Worm (Caenorhabditis elegans): ENCODE results near the gene del-5.

del-5 gene

ce11 chrX:11012337-11012736 lies 4.4 kb upstream of the del-5 start, which contains the start of gene F58A3.3:
F58A3.3 (plus strand) TSS chrX:11012637.
- TF ChIP-seq hmg-1.2 (GFP tag; IDR thresholded peaks at IDR 0.05) (no peak), madf-3 (GFP tag; IDR thresholded peaks at IDR 0.05) (no peak), unc-62 (GFP tag; optimal IDR thresholded peaks at IDR 0.05) (no peak), K12H6.12 (tag; optimal IDR thresholded peaks at IDR 0.05) (no peak), egrh-3 (GFP tag; IDR thresholded peaks at IDR 0.05) (no peak), bed-1 (GFP tag; IDR thresholded peaks at IDR 0.05) (no peak), gei-17 (GFP tag; optimal IDR thresholded peaks at IDR 0.05) (no peak)

DNA sequence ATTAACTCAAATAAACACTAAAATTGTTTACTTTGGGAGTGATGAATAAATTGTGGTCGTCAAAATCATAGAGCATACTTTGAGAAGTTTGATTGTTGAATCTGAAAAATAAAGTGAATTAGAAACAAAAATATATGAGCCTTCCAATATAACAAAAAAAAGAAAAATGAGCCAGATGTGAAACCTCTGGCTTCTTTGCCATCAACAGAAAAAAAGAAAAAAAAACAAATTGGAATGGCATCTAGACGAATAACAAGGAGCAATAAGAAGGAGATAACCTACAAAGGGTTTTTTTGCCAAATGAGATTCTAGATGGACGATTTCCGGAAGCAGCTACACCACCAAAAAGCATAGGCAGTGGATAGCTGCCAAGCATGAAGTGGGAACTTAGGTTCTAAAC lies 2.6 kb upstream of the del-5 start, which contains the start of gene F58A3.4:
Gene F58A3.4, minus strand, starts transcription at position 101 of the 400 bp plus-strand sequence.
- TF ChIP-seq F57A8.1 (GFP tag; optimal IDR thresholded peaks at IDR 0.05) (no peak), ceh-79 (tag; optimal IDR thresholded peaks at IDR 0.05) (no peak), tlf-1 (GFP tag; optimal IDR thresholded peaks at IDR 0.05) (no peak), unc-130 (GFP tag; optimal IDR thresholded peaks at IDR 0.05) (no peak), bed-1 (GFP tag; IDR thresholded peaks at IDR 0.05) (no peak), Y79H2A.3 (GFP tag; conservative IDR thresholded peaks at IDR 0.05) (no peak), Y67H2A.10 (GFP tag; conservative IDR thresholded peaks at IDR 0.05) (no peak)

DNA sequence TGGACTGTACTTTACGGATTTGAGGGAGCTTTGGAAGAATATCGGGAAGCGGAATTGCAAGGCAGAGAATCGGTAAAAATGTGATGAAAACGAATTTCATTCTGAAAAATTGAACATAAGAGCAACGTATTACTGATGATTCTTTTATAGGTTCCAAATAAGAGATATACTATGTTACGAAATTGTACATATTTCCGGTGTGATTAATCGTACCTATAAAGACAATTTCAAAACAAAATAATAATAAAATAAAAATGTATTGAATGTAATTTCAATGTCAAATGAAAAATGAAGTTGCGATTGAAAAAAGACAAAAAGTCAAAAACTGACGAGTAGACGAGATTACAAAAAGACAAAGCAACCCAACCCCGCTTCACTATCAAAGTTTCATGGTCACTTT lies 973 bp upstream of the del-5 start, which contains the start of gene ttr-31:
Gene ttr-31, minus strand, starts transcription at position 101 of the 400 bp plus-strand sequence.
- no peak for TF ChIP-seq snpc-3.4 (tag; optimal IDR thresholded peaks at IDR 0.05)
- TF ChIP-seq snpc-4 (GFP tag; optimal IDR thresholded peaks at IDR 0.05) = no peak
- no peak for TF ChIP-seq snpc-4 (tag; optimal IDR thresholded peaks at IDR 0.05)
- no peak for TF ChIP-seq lsl-1 (GFP tag; optimal IDR thresholded peaks at IDR 0.05)
- no peak for TF ChIP-seq dpff-1 (tag; optimal IDR thresholded peaks at IDR 0.05)
- TF ChIP-seq lin-26 (GFP tag; IDR thresholded peaks at IDR 0.05) = no peak
- TF ChIP-seq mes-4 (tag; optimal IDR thresholded peaks at IDR 0.05) = no peak
- TF ChIP-seq ztf-26 (tag; optimal IDR thresholded peaks at IDR 0.05) = no peak
- TF ChIP-seq bed-2 (GFP tag; IDR thresholded peaks at IDR 0.05) = no peak
- no peak for TF ChIP-seq attf-6 (GFP tag; IDR thresholded peaks at IDR 0.05)
- TF ChIP-seq B0035.1 (tag; optimal IDR thresholded peaks at IDR 0.05) = no peak
- no peak for TF ChIP-seq akir-1 (GFP tag; optimal IDR thresholded peaks at IDR 0.05)

- TF ChIP-seq lin-35 (GFP tag; optimal IDR thresholded peaks at IDR 0.05) (no peak), nhr-80 (tag; optimal IDR thresholded peaks at IDR 0.05) (peak; percentile 42), ets-4 (GFP tag; optimal IDR thresholded peaks at IDR 0.05) (no peak)
Measured at ce11 chrX:11007393-11007792, 588 bp downstream of the del-5 start.

DNA sequence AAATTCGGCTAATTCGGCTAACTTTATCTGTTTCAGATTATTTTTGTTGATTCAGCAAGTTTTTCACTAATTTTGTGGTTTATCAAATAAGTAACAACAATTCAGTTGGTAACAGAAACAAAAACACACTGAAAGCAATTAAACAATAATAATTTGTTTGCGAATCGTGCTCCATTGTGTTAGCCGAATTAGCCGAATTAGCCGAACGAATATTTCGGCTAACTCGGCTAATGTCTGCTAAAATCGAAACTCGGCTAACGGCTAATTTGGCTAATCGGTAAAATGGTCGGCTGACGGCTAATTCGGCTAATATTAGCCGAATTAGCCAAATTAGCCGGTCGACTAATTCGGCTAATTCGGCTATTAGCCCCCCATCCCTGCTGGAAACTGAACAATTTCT lies 4.3 kb downstream of the del-5 start:
- TF ChIP-seq T26A5.8 (tag; optimal IDR thresholded peaks at IDR 0.05) (no peak), sdz-38 (tag; optimal IDR thresholded peaks at IDR 0.05) (no peak), Y79H2A.3 (GFP tag; conservative IDR thresholded peaks at IDR 0.05) (no peak), F22D6.2 (tag; optimal IDR thresholded peaks at IDR 0.05) (no peak), F57C9.4 (tag; optimal IDR thresholded peaks at IDR 0.05) (no peak), F55B11.4 (tag; optimal IDR thresholded peaks at IDR 0.05; ENCODE audit: borderline replicate concordance, insufficient read depth) (no peak), B0261.1 (tag; optimal IDR thresholded peaks at IDR 0.05) (no peak), cebp-2 (GFP tag; IDR thresholded peaks at IDR 0.05) (no peak), dox-1 (GFP tag; IDR thresholded peaks at IDR 0.05) (no peak)

Measured in whole organism, young adult.